Fruit fly (Drosophila melanogaster): ENCODE results near the gene CG5466.
A peak's percentile ranks its signal among the peaks of the same experiment; 100 is the strongest.

CG5466 gene

DNA sequence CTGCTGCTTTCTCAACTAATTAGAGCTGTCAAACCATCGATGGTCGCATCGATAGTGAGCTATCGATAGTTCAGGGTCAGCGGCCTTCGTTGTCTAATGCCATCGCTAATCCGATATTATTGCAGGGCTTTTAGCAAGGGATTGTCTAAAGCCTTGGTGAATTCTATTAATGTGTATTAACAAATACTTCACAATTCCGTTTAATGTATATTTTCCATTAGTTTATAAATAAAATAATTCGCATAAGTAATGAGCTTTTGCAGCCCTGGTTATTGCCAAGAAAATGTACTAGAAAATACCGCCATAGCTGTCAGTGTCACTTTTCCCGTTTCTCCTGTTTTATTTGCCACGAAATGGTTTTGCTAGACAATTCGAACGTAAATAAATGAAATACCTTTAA, 37.9 kb upstream of the CG5466 start, which contains the start of the genes EloB and Srp14 (continued):
- TF ChIP-seq Ets21C (GFP tag; optimal IDR thresholded peaks at IDR 0.05) (peak; percentile 72), CG8119 (GFP tag; IDR thresholded peaks at IDR 0.05) (peak; percentile 65), Sox102F (GFP tag; optimal IDR thresholded peaks at IDR 0.05) (no peak), CG6808 (GFP tag; optimal IDR thresholded peaks at IDR 0.05) (no peak), OdsH (GFP tag; optimal IDR thresholded peaks at IDR 0.05) (no peak), CG16779 (tag; optimal IDR thresholded peaks at IDR 0.05) (no peak), Eip75B (GFP tag; optimal IDR thresholded peaks at IDR 0.05) (peak; percentile 74), salr (GFP tag; optimal IDR thresholded peaks at IDR 0.05) (no peak), Sox15 (GFP tag; optimal IDR thresholded peaks at IDR 0.05) (peak; percentile 52), Hr39 (GFP tag; optimal IDR thresholded peaks at IDR 0.05) (peak; percentile 85), vri (GFP tag; optimal IDR thresholded peaks at IDR 0.05) (no peak), CG15336 (GFP tag; IDR thresholded peaks at IDR 0.05) (peak; percentile 61), esn (GFP tag; optimal IDR thresholded peaks at IDR 0.05) (peak; percentile 89), CG1621 (tag; optimal IDR thresholded peaks at IDR 0.05) (peak; percentile 47), CG6276 (GFP tag; optimal IDR thresholded peaks at IDR 0.05) (no peak), Ets96B (tag; optimal IDR thresholded peaks at IDR 0.05) (peak; percentile 67), Met (GFP tag; optimal IDR thresholded peaks at IDR 0.05) (no peak), fd59A (GFP tag; optimal IDR thresholded peaks at IDR 0.05) (peak; percentile 1), svp (GFP tag) (peak; percentile 96), CG11294 (GFP tag; IDR thresholded peaks at IDR 0.05) (no peak), CG6163 (GFP tag; IDR thresholded peaks at IDR 0.05) (peak; percentile 77), CG6854 (GFP tag; optimal IDR thresholded peaks at IDR 0.05) (no peak), cyc (GFP tag; optimal IDR thresholded peaks at IDR 0.05) (peak; percentile 81), CG3032 (tag; optimal IDR thresholded peaks at IDR 0.05) (peak; percentile 82), eg (GFP tag; IDR thresholded peaks at IDR 0.05) (peak; percentile 80), CG34406 (GFP tag; optimal IDR thresholded peaks at IDR 0.05) (peak; percentile 60)

DNA sequence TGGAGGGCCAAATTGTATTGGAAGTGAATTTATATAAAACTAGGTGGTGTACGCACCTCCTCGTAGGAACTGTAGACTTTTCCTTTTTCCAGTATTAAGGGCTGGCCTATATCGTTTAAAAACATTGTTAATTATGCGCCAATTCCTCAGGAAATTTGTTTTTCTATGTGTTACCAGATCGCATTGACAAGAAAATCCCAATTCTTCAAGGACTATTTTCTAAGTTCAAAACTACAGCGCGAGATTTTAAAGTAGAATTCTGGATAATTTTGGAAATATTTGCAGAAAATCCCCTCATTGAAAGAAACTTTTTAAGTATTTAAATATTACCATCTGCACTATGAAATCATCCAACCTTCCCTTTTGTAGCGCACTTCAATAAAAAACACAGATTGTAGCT, 36.3 kb upstream of the CG5466 start, which contains the start of gene CG34008:
Gene CG34008 (minus strand): TSS at position 147 of the 400 bp plus-strand sequence.
- TF ChIP-seq Met (GFP tag; optimal IDR thresholded peaks at IDR 0.05) = no peak
- no peak for TF ChIP-seq svp (GFP tag)
- no peak for TF ChIP-seq CG3919 (GFP tag; optimal IDR thresholded peaks at IDR 0.05)
- no peak for TF ChIP-seq CG8119 (GFP tag; IDR thresholded peaks at IDR 0.05)
- TF ChIP-seq topi (GFP tag; optimal IDR thresholded peaks at IDR 0.05) = no peak
- no peak for TF ChIP-seq CG1621 (tag; optimal IDR thresholded peaks at IDR 0.05)
- TF ChIP-seq dac (GFP tag; optimal IDR thresholded peaks at IDR 0.05) = no peak
- no peak for TF ChIP-seq Hr38 (GFP tag; optimal IDR thresholded peaks at IDR 0.05)
- TF ChIP-seq CG15336 (GFP tag; IDR thresholded peaks at IDR 0.05) = no peak
- TF ChIP-seq Sox102F (GFP tag; optimal IDR thresholded peaks at IDR 0.05) = no peak
- TF ChIP-seq CG6808 (GFP tag; optimal IDR thresholded peaks at IDR 0.05) = no peak
- no peak for TF ChIP-seq Ets21C (GFP tag; optimal IDR thresholded peaks at IDR 0.05)
- TF ChIP-seq lz (GFP tag; optimal IDR thresholded peaks at IDR 0.05) = no peak
- TF ChIP-seq vri (GFP tag; optimal IDR thresholded peaks at IDR 0.05) = no peak
- no peak for TF ChIP-seq Blimp-1 (GFP tag; optimal IDR thresholded peaks at IDR 0.05)

dm6 chr3R:20585566-20585965, 32.1 kb upstream of the CG5466 start, which contains the start of gene CG16953:
TSS of gene CG16953 (minus strand) at chr3R:20585833.
- TF ChIP-seq Hr4 (GFP tag; optimal IDR thresholded peaks at IDR 0.05) (no peak), ss (GFP tag; optimal IDR thresholded peaks at IDR 0.05) (no peak), Gug (GFP tag; IDR thresholded peaks at IDR 0.05) (no peak), Eip78C (GFP tag) (peak; percentile 30), esn (GFP tag; optimal IDR thresholded peaks at IDR 0.05) (no peak), Eip93F (GFP tag; optimal IDR thresholded peaks at IDR 0.05) (no peak), CG7368 (GFP tag; optimal IDR thresholded peaks at IDR 0.05) (no peak), CG11762 (GFP tag; optimal IDR thresholded peaks at IDR 0.05; ENCODE audit: insufficient read depth) (no peak), fkh (GFP tag; optimal IDR thresholded peaks at IDR 0.05) (no peak), achi (GFP tag; optimal IDR thresholded peaks at IDR 0.05) (no peak), CG6854 (GFP tag; optimal IDR thresholded peaks at IDR 0.05) (peak; percentile 14), CG11294 (GFP tag; IDR thresholded peaks at IDR 0.05) (no peak), Sox14 (GFP tag; optimal IDR thresholded peaks at IDR 0.05) (peak; percentile 64), CG32006 (GFP tag; optimal IDR thresholded peaks at IDR 0.05) (no peak), CG6792 (GFP tag; optimal IDR thresholded peaks at IDR 0.05) (no peak), Met (GFP tag; optimal IDR thresholded peaks at IDR 0.05) (no peak), CG6163 (GFP tag; IDR thresholded peaks at IDR 0.05) (no peak), CG16779 (tag; optimal IDR thresholded peaks at IDR 0.05) (no peak), Eip75B (GFP tag; optimal IDR thresholded peaks at IDR 0.05) (no peak), acj6 (GFP tag; optimal IDR thresholded peaks at IDR 0.05) (no peak), CG3919 (GFP tag; optimal IDR thresholded peaks at IDR 0.05) (no peak), CG6808 (GFP tag; optimal IDR thresholded peaks at IDR 0.05) (no peak), CG34406 (GFP tag; optimal IDR thresholded peaks at IDR 0.05) (no peak), CG1621 (tag; optimal IDR thresholded peaks at IDR 0.05) (no peak), OdsH (GFP tag; optimal IDR thresholded peaks at IDR 0.05) (no peak)

Measured in whole organism, prepupa.